Worm (Caenorhabditis elegans): ENCODE data around the gene F49E2.2.

Gene F49E2.2

ce11 chrX:9551112-9551511 lies 15.4 kb upstream of the F49E2.2 start (continued):
- no peak for TF ChIP-seq madf-10 (tag; optimal IDR thresholded peaks at IDR 0.05)
- TF ChIP-seq B0035.1 (tag; optimal IDR thresholded peaks at IDR 0.05), result no peak
- TF ChIP-seq ztf-26 (tag; optimal IDR thresholded peaks at IDR 0.05), result peak; percentile 17
- TF ChIP-seq athp-1 (tag; optimal IDR thresholded peaks at IDR 0.05), result no peak
- TF ChIP-seq die-1 (tag; optimal IDR thresholded peaks at IDR 0.05), result no peak
- peak; percentile 46; the same call in 1 of the 2 replicates for TF ChIP-seq nfyb-1 (GFP tag; IDR thresholded peaks at IDR 0.05)

- TF ChIP-seq cebp-1 (GFP tag; IDR thresholded peaks at IDR 0.05) (no peak), cebp-1 (tag; optimal IDR thresholded peaks at IDR 0.05) (peak; percentile 4), hrde-1 (tag; optimal IDR thresholded peaks at IDR 0.05; ENCODE audit: borderline replicate concordance) (no peak), ztf-26 (tag; optimal IDR thresholded peaks at IDR 0.05) (no peak), lir-1 (GFP tag; conservative IDR thresholded peaks at IDR 0.05) (no peak), nhr-80 (tag; optimal IDR thresholded peaks at IDR 0.05) (peak; percentile 37), snpc-4 (GFP tag; optimal IDR thresholded peaks at IDR 0.05) (no peak), snpc-4 (tag; optimal IDR thresholded peaks at IDR 0.05) (peak in 1 of 4 experiments; percentile 7), tbx-9 (tag; optimal IDR thresholded peaks at IDR 0.05; ENCODE audit: borderline replicate concordance) (no peak), aptf-3 (GFP tag; IDR thresholded peaks at IDR 0.05) (no peak), attf-5 (GFP tag; optimal IDR thresholded peaks at IDR 0.05) (peak; percentile 4), nfyb-1 (GFP tag; IDR thresholded peaks at IDR 0.05) (0 out of 2 replicates have a peak, but pooled peaks have one; percentile 26), F55B11.4 (tag; optimal IDR thresholded peaks at IDR 0.05; ENCODE audit: borderline replicate concordance, insufficient read depth) (no peak), zfh-2 (GFP tag; conservative IDR thresholded peaks at IDR 0.05) (peak; percentile 92), lin-40 (tag; optimal IDR thresholded peaks at IDR 0.05) (peak; percentile 30), B0035.1 (tag; optimal IDR thresholded peaks at IDR 0.05) (no peak), egrh-3 (GFP tag; IDR thresholded peaks at IDR 0.05) (peak; percentile 77), hmg-1.2 (GFP tag; IDR thresholded peaks at IDR 0.05) (peak; percentile 53)
Observed at ce11 chrX:9552404-9552803, 14.1 kb upstream of the F49E2.2 start.

- TF ChIP-seq dox-1 (GFP tag; IDR thresholded peaks at IDR 0.05), result peak; percentile 50; the same call in 1 of the 2 replicates
- TF ChIP-seq ekl-4 (GFP tag; IDR thresholded peaks at IDR 0.05), result no peak
- TF ChIP-seq madf-6 (GFP tag; IDR thresholded peaks at IDR 0.05), result no peak
- no peak for TF ChIP-seq let-607 (tag; optimal IDR thresholded peaks at IDR 0.05)
- TF ChIP-seq lag-1 (GFP tag; IDR thresholded peaks at IDR 0.05), result no peak
- TF ChIP-seq ama-1 (optimal IDR thresholded peaks at IDR 0.05), result no peak
- TF ChIP-seq ama-1 (GFP tag; optimal IDR thresholded peaks at IDR 0.05), result no peak
- TF ChIP-seq ztf-28 (GFP tag; IDR thresholded peaks at IDR 0.05), result no peak
- no peak for TF ChIP-seq sptf-2 (GFP tag; optimal IDR thresholded peaks at IDR 0.05)
- no peak for TF ChIP-seq unc-62 (GFP tag; optimal IDR thresholded peaks at IDR 0.05)
- no peak for TF ChIP-seq snpc-1.1 (tag; optimal IDR thresholded peaks at IDR 0.05; ENCODE audit: insufficient read depth)
- TF ChIP-seq ztf-3 (GFP tag; optimal IDR thresholded peaks at IDR 0.05), result no peak
- TF ChIP-seq B0336.3 (GFP tag; IDR thresholded peaks at IDR 0.05), result no peak
- TF ChIP-seq ztf-18 (tag; optimal IDR thresholded peaks at IDR 0.05), result no peak
- TF ChIP-seq nfyb-1 (GFP tag; IDR thresholded peaks at IDR 0.05), result no peak
- no peak for TF ChIP-seq ztf-22 (GFP tag; optimal IDR thresholded peaks at IDR 0.05)
- TF ChIP-seq C06A6.2 (GFP tag; conservative IDR thresholded peaks at IDR 0.05), result no peak
- no peak for TF ChIP-seq lin-35 (GFP tag; optimal IDR thresholded peaks at IDR 0.05)
- TF ChIP-seq dpl-1 (GFP tag; optimal IDR thresholded peaks at IDR 0.05), result no peak
- TF ChIP-seq hlh-12 (tag; optimal IDR thresholded peaks at IDR 0.05), result no peak
- TF ChIP-seq tbp1 (GFP tag; optimal IDR thresholded peaks at IDR 0.05), result peak; percentile 8
- no peak for TF ChIP-seq T26A5.8 (tag; optimal IDR thresholded peaks at IDR 0.05)
- TF ChIP-seq rpc-1 (optimal IDR thresholded peaks at IDR 0.05), result no peak
- no peak for TF ChIP-seq rpc-1 (tag; optimal IDR thresholded peaks at IDR 0.05)
- TF ChIP-seq hlh-26 (GFP tag; conservative IDR thresholded peaks at IDR 0.05), result no peak
- TF ChIP-seq attf-5 (GFP tag; optimal IDR thresholded peaks at IDR 0.05), result peak; percentile 33
- TF ChIP-seq ceh-79 (tag; optimal IDR thresholded peaks at IDR 0.05), result no peak
- TF ChIP-seq attf-6 (GFP tag; IDR thresholded peaks at IDR 0.05), result no peak
- no peak for TF ChIP-seq aptf-2 (GFP tag; conservative IDR thresholded peaks at IDR 0.05)
Observed at ce11 chrX:9553095-9553494, 13.4 kb upstream of the F49E2.2 start.
